Worm (Caenorhabditis elegans) whole organism, midembryonic: ENCODE measurements around the gene B0524.6.

Experiments used
- flt-1 ChIP-seq: fragments of 200-800 bp; sonication (Bioruptor generic); IDR thresholded peaks from 2 replicates; pipeline ENCODE4 v1.3.6; 2022; ENCODE audit warnings: missing genetic modification characterization, missing compliant biosample characterization
- med-1 ChIP-seq: sonication (generic microtip); optimal IDR thresholded peaks from 2 replicates; lab custom pipeline; 2017; ENCODE audit warnings: missing genetic modification characterization, mild to moderate bottlenecking, missing compliant biosample characterization, antibody characterized with exemption, missing genetic modification reagents; ENCODE audit not compliant: insufficient read depth
- ztf-23 ChIP-seq: fragments of 200-800 bp; sonication (Bioruptor generic); IDR thresholded peaks from 2 replicates; pipeline ENCODE4 v1.3.6; 2022; ENCODE audit warnings: missing genetic modification reagents, missing genetic modification characterization, missing compliant biosample characterization

ce11 chrIII:1860129-1860528, 45.3 kb downstream of the B0524.6 start, which contains the start of gene ttc-7:
- no peak for TF ChIP-seq ztf-23 (GFP tag; lab: Robert Waterston, UW)
- TF ChIP-seq flt-1 (GFP tag; lab: Robert Waterston, UW): no peak
- no peak for TF ChIP-seq med-1 (GFP tag; lab: Kevin White, UChicago)
